Fruit fly (Drosophila melanogaster): Measurements from ENCODE around the gene Top2.

Gene Top2

DNA sequence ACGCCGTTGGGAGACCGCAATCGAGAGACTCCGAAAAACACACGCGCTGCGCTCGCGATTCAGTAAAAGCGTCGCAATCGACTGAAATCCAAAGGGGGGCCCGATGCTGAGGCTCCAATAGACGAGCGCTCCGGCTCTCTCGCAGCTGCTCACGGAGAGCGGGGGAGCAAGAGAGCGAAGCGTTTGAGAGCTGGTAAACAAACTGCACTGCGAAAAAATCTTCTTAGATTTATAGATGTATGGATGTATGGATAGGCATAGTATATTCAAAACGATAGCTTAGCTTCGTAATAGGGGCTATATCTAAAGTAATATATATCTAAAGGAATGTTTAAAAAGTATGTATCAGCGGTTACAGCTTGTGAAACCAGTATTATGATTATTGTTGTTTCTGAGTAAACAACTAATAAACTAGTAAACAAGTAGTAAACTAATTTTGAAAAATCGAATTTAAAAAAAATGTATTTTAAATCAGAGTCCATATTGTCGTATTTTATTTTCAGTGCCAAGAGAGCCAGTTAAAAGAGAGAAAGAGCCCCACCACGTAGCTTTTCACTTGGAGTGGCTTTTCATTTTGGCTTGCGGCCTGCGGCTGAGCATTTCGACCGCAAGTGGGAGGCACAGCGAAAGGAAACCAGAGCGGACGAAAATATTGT, 29.7 kb downstream of the Top2 start, which contains the start of the genes Alp12 and CG13085 (continued):
- TF ChIP-seq sim (GFP tag; IDR thresholded peaks at IDR 0.05): peak; percentile 75
- TF ChIP-seq NC2β (GFP tag; optimal IDR thresholded peaks at IDR 0.05): peak; percentile 91
- TF ChIP-seq Dbx (GFP tag; IDR thresholded peaks at IDR 0.05): peak; percentile 96
- peak; percentile 92 for TF ChIP-seq CG15514 (GFP tag; optimal IDR thresholded peaks at IDR 0.05)
- peak; percentile 99 for TF ChIP-seq CG10209 (GFP tag; optimal IDR thresholded peaks at IDR 0.05)
- peak; percentile 96 for TF ChIP-seq gsb-n (tag; optimal IDR thresholded peaks at IDR 0.05)
- TF ChIP-seq CG12659 (GFP tag; optimal IDR thresholded peaks at IDR 0.05): peak; percentile 100
- peak; percentile 94 for TF ChIP-seq chn (GFP tag; optimal IDR thresholded peaks at IDR 0.05)
- peak; percentile 99 for TF ChIP-seq Meics (GFP tag; optimal IDR thresholded peaks at IDR 0.05)
- TF ChIP-seq BEAF-32 (GFP tag; optimal IDR thresholded peaks at IDR 0.05): peak; percentile 30
- peak; percentile 93 for TF ChIP-seq CG17328 (GFP tag; IDR thresholded peaks at IDR 0.05)
- peak; percentile 94 for TF ChIP-seq jing (GFP tag; optimal IDR thresholded peaks at IDR 0.05)
- TF ChIP-seq CG2712 (tag; optimal IDR thresholded peaks at IDR 0.05): peak; percentile 99
- TF ChIP-seq Fer2 (tag; optimal IDR thresholded peaks at IDR 0.05): peak; percentile 94
- peak; percentile 98 for TF ChIP-seq CG6854 (GFP tag; optimal IDR thresholded peaks at IDR 0.05)
- peak; percentile 82 for TF ChIP-seq Doc2 (GFP tag; IDR thresholded peaks at IDR 0.05)
- peak; percentile 41; the same call in 1 of the 2 replicates for TF ChIP-seq dati (GFP tag; IDR thresholded peaks at IDR 0.05)
- peak; percentile 92 for TF ChIP-seq zen (tag; optimal IDR thresholded peaks at IDR 0.05)
- TF ChIP-seq CG9437 (GFP tag; optimal IDR thresholded peaks at IDR 0.05): peak; percentile 96
- peak; percentile 100 for TF ChIP-seq Sox100B (GFP tag; optimal IDR thresholded peaks at IDR 0.05)
- peak; percentile 97 for TF ChIP-seq ATbp (GFP tag; optimal IDR thresholded peaks at IDR 0.05)
- TF ChIP-seq Xbp1 (GFP tag; optimal IDR thresholded peaks at IDR 0.05): peak; percentile 98
- peak; percentile 97 for TF ChIP-seq CG12104 (GFP tag; optimal IDR thresholded peaks at IDR 0.05)
- TF ChIP-seq NFAT (GFP tag; IDR thresholded peaks at IDR 0.05): peak; percentile 92
- TF ChIP-seq CG16815 (GFP tag; optimal IDR thresholded peaks at IDR 0.05): peak; percentile 93
- peak; percentile 51 for TF ChIP-seq luna (GFP tag; optimal IDR thresholded peaks at IDR 0.05)
- TF ChIP-seq CG16863 (GFP tag; optimal IDR thresholded peaks at IDR 0.05): peak; percentile 95
- TF ChIP-seq inv (GFP tag; IDR thresholded peaks at IDR 0.05; ENCODE audit: partially characterized antibody): no peak
- TF ChIP-seq CG31388 (GFP tag; optimal IDR thresholded peaks at IDR 0.05): peak; percentile 91
- TF ChIP-seq CG30431 (GFP tag; optimal IDR thresholded peaks at IDR 0.05): peak; percentile 94
- peak; percentile 81 for TF ChIP-seq CG3163 (GFP tag; optimal IDR thresholded peaks at IDR 0.05)
- TF ChIP-seq sd (tag; optimal IDR thresholded peaks at IDR 0.05): peak; percentile 93
- TF ChIP-seq Gug (GFP tag; IDR thresholded peaks at IDR 0.05): peak; percentile 91
- TF ChIP-seq Ets97D (GFP tag; optimal IDR thresholded peaks at IDR 0.05): peak; percentile 79
- TF ChIP-seq CG17385 (GFP tag; optimal IDR thresholded peaks at IDR 0.05): peak; percentile 98
- TF ChIP-seq jigr1 (GFP tag; IDR thresholded peaks at IDR 0.05): peak; percentile 96
- TF ChIP-seq odd (GFP tag; optimal IDR thresholded peaks at IDR 0.05): peak; percentile 99
- TF ChIP-seq nerfin-1 (tag; optimal IDR thresholded peaks at IDR 0.05): peak; percentile 98
- TF ChIP-seq slbo (GFP tag; IDR thresholded peaks at IDR 0.05): peak; percentile 96
- peak; percentile 89 for TF ChIP-seq CG10274 (GFP tag; optimal IDR thresholded peaks at IDR 0.05)
- TF ChIP-seq Dip2 (GFP tag; IDR thresholded peaks at IDR 0.05): peak; percentile 75; the same call in 1 of the 2 replicates
- TF ChIP-seq CG11504 (tag; optimal IDR thresholded peaks at IDR 0.05): peak; percentile 97
- no peak for TF ChIP-seq CG42726 (GFP tag; IDR thresholded peaks at IDR 0.05; ENCODE audit: partially characterized antibody)
- peak; percentile 88 for TF ChIP-seq Mes4 (GFP tag; optimal IDR thresholded peaks at IDR 0.05)
- TF ChIP-seq CG9727 (GFP tag; optimal IDR thresholded peaks at IDR 0.05): peak; percentile 98
- peak; percentile 96 for TF ChIP-seq D19A (tag; optimal IDR thresholded peaks at IDR 0.05)
- TF ChIP-seq Hand (GFP tag; optimal IDR thresholded peaks at IDR 0.05): peak; percentile 99
- peak; percentile 67 for TF ChIP-seq ftz-f1 (GFP tag; optimal IDR thresholded peaks at IDR 0.05)
- peak; percentile 94 for TF ChIP-seq Mrtf (GFP tag; IDR thresholded peaks at IDR 0.05)

Measured in whole organism, embryonic.